Fruit fly (Drosophila melanogaster) S2 (cell line): ENCODE data around the gene CG6763.

Source experiments
- CG8478 ChIP-seq: fragments of >200 bp; optimal IDR thresholded peaks from 2 replicates; lab custom pipeline; 2018
- CTCF ChIP-seq, 2 experiments: fragments of >200 bp; optimal IDR thresholded peaks; 2 replicates each; lab custom pipeline; 2018

DNA sequence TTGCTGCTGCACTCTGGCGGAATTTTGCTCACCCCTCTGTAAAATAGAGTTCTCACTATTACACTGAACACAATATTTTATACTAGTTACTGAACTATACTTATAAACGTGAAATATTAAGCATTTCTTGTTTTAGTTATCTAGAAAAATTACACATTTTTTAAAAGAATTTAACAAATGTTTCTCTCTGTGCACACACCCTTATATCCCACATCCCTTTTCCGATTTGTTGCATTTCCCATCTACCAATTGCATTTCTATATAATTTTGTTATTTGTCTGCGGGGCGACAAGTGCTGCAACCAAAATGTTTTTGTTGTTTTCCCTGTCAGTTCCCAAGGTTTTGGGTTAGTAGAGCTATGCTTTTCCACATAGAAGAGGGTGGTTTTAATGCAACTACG lies 19.5 kb downstream of the CG6763 start:
- TF ChIP-seq CG8478 (lab: Kevin White, UChicago) (no peak), CTCF (optimal IDR thresholded peaks at IDR 0.05; lab: Kevin White, UChicago) (no peak)
